Fruit fly (Drosophila melanogaster) whole organism, embryonic: ENCODE measurements around the gene Crg-1.

Source experiments
- Blimp-1 ChIP-seq: fragments of 200-800 bp; sonication (Bioruptor generic); optimal IDR thresholded peaks from 3 replicates; lab custom pipeline; 2018; ENCODE audit warnings: missing biosample characterization, missing genetic modification characterization, mild to moderate bottlenecking, moderate library complexity, missing genetic modification reagents
- BtbVII ChIP-seq: fragments of 200-800 bp; sonication (Bioruptor generic); optimal IDR thresholded peaks from 3 replicates; lab custom pipeline; 2017; ENCODE audit warnings: missing biosample characterization, mild to moderate bottlenecking, missing genetic modification characterization
- CG10565 ChIP-seq: fragments of 200-800 bp; sonication (Bioruptor generic); optimal IDR thresholded peaks from 3 replicates; lab custom pipeline; 2016; ENCODE audit warnings: missing biosample characterization, mild to moderate bottlenecking, missing genetic modification characterization
- CG11398 ChIP-seq: fragments of 200-800 bp; sonication (Bioruptor generic); optimal IDR thresholded peaks from 2 replicates; lab custom pipeline; 2016; ENCODE audit warnings: missing biosample characterization, missing genetic modification characterization
- CG13123 ChIP-seq: fragments of 200-800 bp; sonication (Bioruptor generic); optimal IDR thresholded peaks from 2 replicates; lab custom pipeline; 2016; ENCODE audit warnings: missing biosample characterization, missing genetic modification characterization
- CG13287 ChIP-seq: fragments of 200-800 bp; sonication (Bioruptor generic); IDR thresholded peaks from 2 replicates; pipeline ENCODE4 v1.3.6; 2022; ENCODE audit warnings: missing biosample characterization, missing genetic modification characterization; ENCODE audit not compliant: partially characterized antibody
- CG14014 ChIP-seq: fragments of 200-800 bp; sonication (Bioruptor generic); IDR thresholded peaks from 2 replicates; pipeline ENCODE4 v1.3.6; 2022; ENCODE audit warnings: missing biosample characterization, missing genetic modification characterization
- CG14667 ChIP-seq: fragments of 200-800 bp; sonication (Bioruptor generic); IDR thresholded peaks from 2 replicates; pipeline ENCODE4 v1.3.6; 2022; ENCODE audit warnings: missing biosample characterization, missing genetic modification characterization
- CG16863 ChIP-seq: fragments of 200-800 bp; sonication (Bioruptor generic); optimal IDR thresholded peaks from 3 replicates; lab custom pipeline; 2016; ENCODE audit warnings: missing biosample characterization, missing genetic modification characterization
- CG30020 ChIP-seq: fragments of 200-800 bp; optimal IDR thresholded peaks from 2 replicates; lab custom pipeline; 2019; ENCODE audit warnings: missing biosample characterization, mild to moderate bottlenecking, missing genetic modification characterization, moderate library complexity
- CG30431 ChIP-seq: fragments of 200-800 bp; sonication (Bioruptor generic); optimal IDR thresholded peaks from 2 replicates; lab custom pipeline; 2017; ENCODE audit warnings: missing biosample characterization, missing genetic modification characterization
- CG3065 ChIP-seq: fragments of 200-800 bp; sonication (Bioruptor generic); optimal IDR thresholded peaks from 2 replicates; lab custom pipeline; 2016; ENCODE audit warnings: missing biosample characterization, missing genetic modification characterization
- CG31224 ChIP-seq: fragments of 200-800 bp; sonication (Bioruptor generic); IDR thresholded peaks from 2 replicates; pipeline ENCODE4 v1.3.6; 2022; ENCODE audit warnings: missing biosample characterization, missing genetic modification characterization
- CG6175 ChIP-seq: fragments of 200-800 bp; sonication (Bioruptor generic); IDR thresholded peaks from 3 replicates; pipeline ENCODE4 v1.3.6; 2022; ENCODE audit warnings: missing biosample characterization, missing genetic modification characterization
- CG7987 ChIP-seq: fragments of 200-800 bp; sonication (Bioruptor generic); optimal IDR thresholded peaks from 2 replicates; lab custom pipeline; 2018; ENCODE audit warnings: missing biosample characterization, mild to moderate bottlenecking, missing genetic modification characterization, moderate library complexity
- CG9609 ChIP-seq: fragments of 200-800 bp; sonication (Bioruptor generic); optimal IDR thresholded peaks from 3 replicates; lab custom pipeline; 2016; ENCODE audit warnings: missing biosample characterization, missing genetic modification characterization
- Chrac-16 ChIP-seq: fragments of 200-800 bp; sonication (Bioruptor generic); optimal IDR thresholded peaks from 3 replicates; lab custom pipeline; 2016; ENCODE audit warnings: missing biosample characterization, missing genetic modification characterization
- CkIIα-i1 ChIP-seq: fragments of 200-800 bp; sonication (Bioruptor generic); IDR thresholded peaks from 2 replicates; pipeline ENCODE4 v1.3.6; 2022; ENCODE audit warnings: missing biosample characterization, missing genetic modification characterization
- D ChIP-seq, 2 experiments: fragments of 200-800 bp in 1 of 2; fragments of >200 bp in 1 of 2; sonication (Bioruptor generic) in 1 of 2; optimal IDR thresholded peaks; 2 replicates in 1 of 2; 3 replicates in 1 of 2; lab custom pipeline; 2017; ENCODE audit warnings: mild to moderate bottlenecking in 1 of 2, missing biosample characterization in 1 of 2, missing genetic modification characterization in 1 of 2, missing genetic modification reagents in 1 of 2
- Dref ChIP-seq: fragments of 200-800 bp; sonication (Bioruptor generic); IDR thresholded peaks from 2 replicates; pipeline ENCODE4 v1.3.6; 2022; ENCODE audit warnings: missing biosample characterization, missing genetic modification characterization
- Drgx ChIP-seq: fragments of 200-800 bp; sonication (Bioruptor generic); IDR thresholded peaks from 2 replicates; pipeline ENCODE4 v1.3.6; 2022; ENCODE audit warnings: missing biosample characterization, missing genetic modification characterization
- Gsc ChIP-seq: fragments of 200-800 bp; sonication (Bioruptor generic); IDR thresholded peaks from 2 replicates; pipeline ENCODE4 v1.3.6; 2022; ENCODE audit warnings: missing biosample characterization, missing genetic modification characterization
- HmgD ChIP-seq: fragments of 200-800 bp; sonication (Bioruptor generic); optimal IDR thresholded peaks from 3 replicates; lab custom pipeline; 2016; ENCODE audit warnings: missing biosample characterization, missing genetic modification characterization
- HmgZ ChIP-seq: fragments of 200-800 bp; sonication (Bioruptor generic); optimal IDR thresholded peaks from 2 replicates; lab custom pipeline; 2018; ENCODE audit warnings: missing biosample characterization, mild to moderate bottlenecking, missing genetic modification characterization
- Hmx ChIP-seq: fragments of 200-800 bp; sonication (Bioruptor generic); optimal IDR thresholded peaks from 2 replicates; lab custom pipeline; 2016; ENCODE audit warnings: missing biosample characterization, missing genetic modification characterization
- Xbp1 ChIP-seq: fragments of 200-800 bp; sonication (Bioruptor generic); optimal IDR thresholded peaks from 3 replicates; lab custom pipeline; 2016; ENCODE audit warnings: missing biosample characterization, mild to moderate bottlenecking, missing genetic modification characterization
- ac ChIP-seq: fragments of 200-800 bp; sonication (Bioruptor generic); optimal IDR thresholded peaks from 3 replicates; lab custom pipeline; 2017; ENCODE audit warnings: missing biosample characterization, mild to moderate bottlenecking, missing genetic modification characterization
- aop ChIP-seq: fragments of 200-800 bp; sonication (Bioruptor generic); IDR thresholded peaks from 2 replicates; pipeline ENCODE4 v1.3.6; 2022; ENCODE audit warnings: missing biosample characterization, missing genetic modification characterization
- bcd ChIP-seq: fragments of 200-800 bp; sonication (Bioruptor generic); optimal IDR thresholded peaks from 2 replicates; lab custom pipeline; 2017; ENCODE audit warnings: missing biosample characterization, mild to moderate bottlenecking, missing genetic modification characterization
- bowl ChIP-seq: fragments of 200-800 bp; sonication (Bioruptor generic); IDR thresholded peaks from 2 replicates; pipeline ENCODE4 v1.3.6; 2022; ENCODE audit warnings: missing biosample characterization, missing genetic modification characterization
- bsh ChIP-seq, 2 experiments: fragments of 200-800 bp; sonication (Bioruptor generic); optimal IDR thresholded peaks; 2 replicates each; lab custom pipeline; 2017 to 2018; ENCODE audit warnings: mild to moderate bottlenecking in 2 of 2, missing biosample characterization in 2 of 2, missing genetic modification characterization in 2 of 2, moderate library complexity in 1 of 2
- chinmo ChIP-seq: fragments of 200-800 bp; sonication (Bioruptor generic); IDR thresholded peaks from 4 replicates; pipeline ENCODE4 v1.3.6; 2022; ENCODE audit warnings: missing biosample characterization, missing genetic modification characterization; ENCODE audit not compliant: partially characterized antibody
- crp ChIP-seq, 2 experiments: fragments of 200-800 bp; sonication (Bioruptor generic); optimal IDR thresholded peaks; 2 replicates in 1 of 2; 3 replicates in 1 of 2; lab custom pipeline; 2017; ENCODE audit warnings: missing biosample characterization in 2 of 2, missing genetic modification characterization in 2 of 2, mild to moderate bottlenecking in 1 of 2, moderate library complexity in 1 of 2
- dmrt11E ChIP-seq: fragments of 200-800 bp; sonication (Bioruptor generic); optimal IDR thresholded peaks from 3 replicates; lab custom pipeline; 2018; ENCODE audit warnings: missing biosample characterization, mild to moderate bottlenecking, missing genetic modification characterization, moderate library complexity
- gcm2 ChIP-seq: fragments of 200-800 bp; sonication (Bioruptor generic); optimal IDR thresholded peaks from 2 replicates; lab custom pipeline; 2016; ENCODE audit warnings: missing biosample characterization, missing genetic modification characterization
- gt ChIP-seq: fragments of 200-800 bp; sonication (Bioruptor generic); IDR thresholded peaks from 2 replicates; pipeline ENCODE4 v1.3.6; 2022; ENCODE audit warnings: missing biosample characterization, missing genetic modification characterization
- hbn ChIP-seq: fragments of 200-800 bp; sonication (Bioruptor generic); IDR thresholded peaks from 2 replicates; pipeline ENCODE4 v1.3.6; 2022; ENCODE audit warnings: missing biosample characterization, missing genetic modification characterization; ENCODE audit not compliant: partially characterized antibody
- hth ChIP-seq: fragments of >200 bp; optimal IDR thresholded peaks from 2 replicates; lab custom pipeline; 2017; ENCODE audit warnings: inconsistent platforms
- kni ChIP-seq: fragments of 200-800 bp; sonication (Bioruptor generic); optimal IDR thresholded peaks from 3 replicates; lab custom pipeline; 2017; ENCODE audit warnings: mild to moderate bottlenecking, missing biosample characterization, missing genetic modification reagents, missing genetic modification characterization
- nom ChIP-seq: fragments of 200-800 bp; sonication (Bioruptor generic); optimal IDR thresholded peaks from 2 replicates; lab custom pipeline; 2017; ENCODE audit warnings: missing biosample characterization, missing genetic modification characterization, mild to moderate bottlenecking, moderate library complexity, missing genetic modification reagents
- oc ChIP-seq: fragments of 200-800 bp; sonication (Bioruptor generic); optimal IDR thresholded peaks from 2 replicates; lab custom pipeline; 2018; ENCODE audit warnings: missing biosample characterization, mild to moderate bottlenecking, missing genetic modification characterization, moderate library complexity
- onecut ChIP-seq: fragments of 200-800 bp; sonication (Bioruptor generic); IDR thresholded peaks from 2 replicates; pipeline ENCODE4 v1.3.6; 2022; ENCODE audit warnings: missing biosample characterization, missing genetic modification characterization
- pita ChIP-seq: fragments of 200-800 bp; sonication (Bioruptor generic); optimal IDR thresholded peaks from 2 replicates; lab custom pipeline; 2017; ENCODE audit warnings: missing biosample characterization, mild to moderate bottlenecking, missing genetic modification characterization
- pros ChIP-seq: fragments of 200-800 bp; sonication (Bioruptor generic); optimal IDR thresholded peaks from 3 replicates; lab custom pipeline; 2019; ENCODE audit warnings: missing biosample characterization, mild to moderate bottlenecking, missing genetic modification characterization, moderate library complexity
- psq ChIP-seq: fragments of 200-800 bp; sonication (Bioruptor generic); optimal IDR thresholded peaks from 2 replicates; lab custom pipeline; 2017; ENCODE audit warnings: missing biosample characterization, missing genetic modification characterization
- shn ChIP-seq: fragments of 200-800 bp; sonication (Bioruptor generic); optimal IDR thresholded peaks from 3 replicates; lab custom pipeline; 2016; ENCODE audit warnings: missing biosample characterization, missing genetic modification characterization
- sim ChIP-seq: fragments of 200-800 bp; sonication (Bioruptor generic); IDR thresholded peaks from 2 replicates; pipeline ENCODE4 v1.3.6; 2022; ENCODE audit warnings: missing biosample characterization, missing genetic modification characterization
- sqz ChIP-seq: fragments of 200-800 bp; sonication (Bioruptor generic); optimal IDR thresholded peaks from 3 replicates; lab custom pipeline; 2018; ENCODE audit warnings: missing biosample characterization, mild to moderate bottlenecking, missing genetic modification characterization
- trem ChIP-seq: fragments of 200-800 bp; optimal IDR thresholded peaks from 3 replicates; lab custom pipeline; 2019; ENCODE audit warnings: missing biosample characterization, mild to moderate bottlenecking, missing genetic modification characterization, moderate library complexity
- yki ChIP-seq: fragments of >200 bp; optimal IDR thresholded peaks from 3 replicates; lab custom pipeline; 2018

Crg-1 gene

DNA sequence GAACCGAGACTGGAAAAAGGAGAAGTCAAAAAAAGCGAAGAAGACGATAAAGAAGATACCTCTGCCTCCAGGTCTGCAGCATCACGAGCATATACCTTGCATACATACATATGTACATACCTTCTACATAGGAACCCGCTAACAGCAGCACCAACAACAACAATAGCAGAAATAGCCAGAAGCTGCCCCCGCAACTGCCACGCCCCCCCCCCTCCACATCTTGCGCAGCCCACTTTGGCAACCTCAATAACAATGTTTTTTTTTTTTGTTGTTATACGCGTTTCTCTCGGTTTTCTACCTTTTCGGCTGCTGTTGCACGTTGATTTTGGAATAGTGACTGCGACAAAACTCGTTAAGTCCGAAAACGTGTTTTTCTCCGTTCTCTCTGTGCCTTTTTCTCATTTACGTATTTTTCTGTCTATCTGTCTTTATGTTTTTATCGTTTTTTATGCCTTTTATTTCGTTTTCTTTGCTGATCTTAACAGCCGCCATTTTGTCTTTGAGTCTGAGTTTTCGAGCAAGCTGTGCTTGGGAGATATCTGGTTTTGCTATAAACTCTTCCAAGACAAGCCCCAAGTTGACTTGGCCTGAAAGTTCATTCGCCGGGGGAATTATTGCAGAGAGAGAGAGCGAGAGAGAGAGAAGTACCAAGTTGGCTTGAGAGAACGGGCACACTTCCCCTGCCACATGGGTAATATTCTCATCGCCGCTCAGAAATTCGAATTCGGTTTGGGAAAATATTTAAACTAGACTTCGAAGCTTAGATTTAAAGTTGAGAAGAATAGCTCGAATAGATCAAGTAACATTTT, 42.1 kb downstream of the Crg-1 start (continued):
- TF ChIP-seq psq (GFP tag; lab: Kevin White, UChicago) (peak; percentile 47), D (optimal IDR thresholded peaks at IDR 0.05; lab: Kevin White, UChicago) (no peak), D (GFP tag; optimal IDR thresholded peaks at IDR 0.05; lab: Kevin White, UChicago) (no peak), dmrt11E (tag; lab: Kevin White, UChicago) (no peak), CG13123 (no peak), bcd (GFP tag; lab: Kevin White, UChicago) (no peak), Hmx (GFP tag; lab: Kevin White, UChicago) (no peak), CG30020 (tag; lab: Kevin White, UChicago) (no peak), CG9609 (GFP tag; lab: Kevin White, UChicago) (no peak), Drgx (GFP tag; lab: Robert Waterston, UW) (peak; percentile 45), kni (peak; percentile 11), Chrac-16 (GFP tag; lab: Kevin White, UChicago) (no peak), gt (GFP tag; lab: Robert Waterston, UW) (no peak), BtbVII (GFP tag; lab: Kevin White, UChicago) (no peak), bowl (GFP tag; lab: Robert Waterston, UW) (no peak), CG6175 (GFP tag; lab: Robert Waterston, UW) (peak; percentile 70; the same call in 2 of the 3 replicates), shn (GFP tag; lab: Kevin White, UChicago) (no peak), sim (GFP tag; lab: Robert Waterston, UW) (no peak), Gsc (GFP tag; lab: Robert Waterston, UW) (no peak), hth (lab: Kevin White, UChicago) (no peak), trem (no peak), pros (peak; percentile 100), CG14667 (GFP tag; lab: Robert Waterston, UW) (no peak), Blimp-1 (no peak), CG10565 (no peak), aop (GFP tag; lab: Robert Waterston, UW) (no peak), gcm2 (GFP tag; lab: Kevin White, UChicago) (no peak), yki (lab: Kevin White, UChicago) (peak; percentile 31), crp (GFP tag; optimal IDR thresholded peaks at IDR 0.05; lab: Kevin White, UChicago) (no peak), sqz (GFP tag; lab: Kevin White, UChicago) (peak; percentile 60), CG30431 (no peak), Dref (no peak), CG7987 (GFP tag; lab: Kevin White, UChicago) (no peak), CkIIα-i1 (no peak), CG31224 (GFP tag; lab: Robert Waterston, UW) (no peak), hbn (no peak), oc (tag; lab: Kevin White, UChicago) (peak; percentile 12), chinmo (peak; percentile 77; the same call in 1 of the 4 replicates), HmgZ (no peak), bsh (GFP tag; optimal IDR thresholded peaks at IDR 0.05; lab: Kevin White, UChicago) (peak in 1 of 2 experiments; percentile 41), pita (GFP tag; lab: Kevin White, UChicago) (peak; percentile 3), Xbp1 (GFP tag; lab: Kevin White, UChicago) (no peak), CG14014 (GFP tag; lab: Robert Waterston, UW) (no peak), CG13287 (no peak), ac (no peak), CG11398 (GFP tag; lab: Kevin White, UChicago) (no peak), CG3065 (GFP tag; lab: Kevin White, UChicago) (no peak), nom (GFP tag; lab: Kevin White, UChicago) (peak; percentile 89), CG16863 (GFP tag; lab: Kevin White, UChicago) (no peak), HmgD (GFP tag; lab: Kevin White, UChicago) (no peak), onecut (GFP tag; lab: Robert Waterston, UW) (no peak)
